Fruit fly (Drosophila melanogaster) whole organism, embryonic: Measurements from ENCODE around the gene Dnai2.

Experiments used
- Adf1 ChIP-seq: fragments of 200-800 bp; sonication (Bioruptor generic); IDR thresholded peaks from 2 replicates; pipeline ENCODE4 v1.3.6; 2022; ENCODE audit warnings: missing biosample characterization, missing genetic modification characterization
- Atf6 ChIP-seq: fragments of 200-800 bp; sonication (Bioruptor generic); IDR thresholded peaks from 2 replicates; pipeline ENCODE4 v1.3.6; 2022; ENCODE audit warnings: missing biosample characterization, missing genetic modification characterization
- CG1024 ChIP-seq: fragments of 200-800 bp; sonication (Bioruptor generic); IDR thresholded peaks from 2 replicates; pipeline ENCODE4 v1.3.6; 2022; ENCODE audit warnings: missing biosample characterization, missing genetic modification characterization
- CG10979 ChIP-seq: fragments of 200-800 bp; sonication (Bioruptor generic); optimal IDR thresholded peaks from 2 replicates; lab custom pipeline; 2018; ENCODE audit warnings: missing biosample characterization, mild to moderate bottlenecking, missing genetic modification characterization, moderate library complexity
- CG15601 ChIP-seq: fragments of 200-800 bp; sonication (Bioruptor generic); optimal IDR thresholded peaks from 3 replicates; lab custom pipeline; 2019; ENCODE audit warnings: missing biosample characterization, mild to moderate bottlenecking, missing genetic modification characterization, moderate library complexity
- CG1602 ChIP-seq: fragments of 200-800 bp; sonication (Bioruptor generic); optimal IDR thresholded peaks from 3 replicates; lab custom pipeline; 2016; ENCODE audit warnings: missing biosample characterization, missing genetic modification characterization
- CG17186 ChIP-seq: fragments of 200-800 bp; sonication (Bioruptor generic); optimal IDR thresholded peaks from 3 replicates; lab custom pipeline; 2017; ENCODE audit warnings: missing biosample characterization, missing genetic modification reagents, missing genetic modification characterization
- CG18476 ChIP-seq: fragments of 200-800 bp; sonication (Bioruptor generic); optimal IDR thresholded peaks from 2 replicates; lab custom pipeline; 2016; ENCODE audit warnings: missing biosample characterization, mild to moderate bottlenecking, missing genetic modification characterization
- CG18599 ChIP-seq: fragments of 200-800 bp; sonication (Bioruptor generic); optimal IDR thresholded peaks from 3 replicates; lab custom pipeline; 2017; ENCODE audit warnings: missing biosample characterization, missing genetic modification characterization, mild to moderate bottlenecking, moderate library complexity, missing genetic modification reagents
- CG2120 ChIP-seq: fragments of 200-800 bp; sonication (Bioruptor generic); optimal IDR thresholded peaks from 3 replicates; lab custom pipeline; 2016; ENCODE audit warnings: missing biosample characterization, missing genetic modification characterization
- CG30431 ChIP-seq: fragments of 200-800 bp; sonication (Bioruptor generic); optimal IDR thresholded peaks from 2 replicates; lab custom pipeline; 2017; ENCODE audit warnings: missing biosample characterization, missing genetic modification characterization
- CG32532 ChIP-seq: fragments of 200-800 bp; sonication (Bioruptor generic); IDR thresholded peaks from 2 replicates; pipeline ENCODE4 v1.3.6; 2022; ENCODE audit warnings: missing biosample characterization, missing genetic modification characterization
- CG32772 ChIP-seq: fragments of 200-800 bp; sonication (Bioruptor generic); IDR thresholded peaks from 2 replicates; pipeline ENCODE4 v1.3.6; 2022; ENCODE audit warnings: missing biosample characterization, missing genetic modification characterization
- CG33213 ChIP-seq: fragments of 200-800 bp; sonication (Bioruptor generic); optimal IDR thresholded peaks from 3 replicates; lab custom pipeline; 2016; ENCODE audit warnings: missing biosample characterization, missing genetic modification characterization
- CG5180 ChIP-seq: fragments of 200-800 bp; sonication (Bioruptor generic); optimal IDR thresholded peaks from 3 replicates; lab custom pipeline; 2017; ENCODE audit warnings: missing biosample characterization, missing genetic modification characterization, mild to moderate bottlenecking, moderate library complexity, missing genetic modification reagents
- CG6854 ChIP-seq: fragments of 200-800 bp; sonication (Bioruptor generic); optimal IDR thresholded peaks from 3 replicates; lab custom pipeline; 2017; ENCODE audit warnings: missing biosample characterization, mild to moderate bottlenecking, missing genetic modification characterization
- CG8290 ChIP-seq, 3 experiments: fragments of 200-800 bp; sonication (Bioruptor generic); optimal IDR thresholded peaks; 2 replicates each; lab custom pipeline; 2016 to 2019; ENCODE audit warnings: missing biosample characterization in 3 of 3, missing genetic modification characterization in 3 of 3, mild to moderate bottlenecking in 2 of 3, moderate library complexity in 1 of 3
- CG8359 ChIP-seq: fragments of 200-800 bp; sonication (Bioruptor generic); optimal IDR thresholded peaks from 2 replicates; lab custom pipeline; 2017; ENCODE audit warnings: missing biosample characterization, mild to moderate bottlenecking, missing genetic modification characterization, borderline replicate concordance
- CG9797 ChIP-seq: fragments of 200-800 bp; sonication (Bioruptor generic); optimal IDR thresholded peaks from 3 replicates; lab custom pipeline; 2018; ENCODE audit warnings: missing biosample characterization, mild to moderate bottlenecking, missing genetic modification characterization
- CHES-1-like ChIP-seq: fragments of 200-800 bp; sonication (Bioruptor generic); optimal IDR thresholded peaks from 2 replicates; lab custom pipeline; 2016; ENCODE audit warnings: missing biosample characterization, missing genetic modification characterization
- Dip2 ChIP-seq: fragments of 200-800 bp; sonication (Bioruptor generic); IDR thresholded peaks from 2 replicates; pipeline ENCODE4 v1.3.6; 2022; ENCODE audit warnings: missing biosample characterization, missing genetic modification characterization
- Dp ChIP-seq: fragments of 200-800 bp; sonication (Bioruptor generic); optimal IDR thresholded peaks from 2 replicates; lab custom pipeline; 2018; ENCODE audit warnings: missing biosample characterization, mild to moderate bottlenecking, missing genetic modification characterization, moderate library complexity
- Jarid2 ChIP-seq: fragments of 200-800 bp; sonication (Bioruptor generic); optimal IDR thresholded peaks from 3 replicates; lab custom pipeline; 2017; ENCODE audit warnings: mild to moderate bottlenecking, missing biosample characterization, missing genetic modification reagents, missing genetic modification characterization
- Nf-YA ChIP-seq: fragments of 200-800 bp; sonication (Bioruptor generic); IDR thresholded peaks from 2 replicates; pipeline ENCODE4 v1.3.6; 2022; ENCODE audit warnings: missing biosample characterization, missing genetic modification characterization
- Nf-YC ChIP-seq: fragments of 200-800 bp; optimal IDR thresholded peaks from 3 replicates; lab custom pipeline; 2019; ENCODE audit warnings: missing biosample characterization, mild to moderate bottlenecking, missing genetic modification characterization, moderate library complexity
- Oaz ChIP-seq: fragments of 200-800 bp; sonication (Bioruptor generic); IDR thresholded peaks from 2 replicates; pipeline ENCODE4 v1.3.6; 2022; ENCODE audit warnings: missing biosample characterization, missing genetic modification characterization
- Opbp ChIP-seq: fragments of 200-800 bp; sonication (Bioruptor generic); IDR thresholded peaks from 3 replicates; pipeline ENCODE4 v1.3.6; 2022; ENCODE audit warnings: missing biosample characterization, missing genetic modification characterization; ENCODE audit not compliant: partially characterized antibody
- Optix ChIP-seq: fragments of 200-800 bp; sonication (Bioruptor generic); IDR thresholded peaks from 3 replicates; pipeline ENCODE4 v1.3.6; 2022; ENCODE audit warnings: missing biosample characterization, missing genetic modification characterization
- Pdp1 ChIP-seq, 2 experiments: fragments of 200-800 bp; sonication (Bioruptor generic); optimal IDR thresholded peaks; 3 replicates each; lab custom pipeline; 2016; ENCODE audit warnings: missing biosample characterization in 2 of 2, missing genetic modification characterization in 2 of 2, mild to moderate bottlenecking in 1 of 2, moderate library complexity in 1 of 2
- Ravus ChIP-seq: fragments of 200-800 bp; sonication (Bioruptor generic); IDR thresholded peaks from 2 replicates; pipeline ENCODE4 v1.3.6; 2022; ENCODE audit warnings: missing biosample characterization, missing genetic modification characterization
- Sox100B ChIP-seq: fragments of 200-800 bp; sonication (Bioruptor generic); optimal IDR thresholded peaks from 3 replicates; lab custom pipeline; 2018; ENCODE audit warnings: missing biosample characterization, mild to moderate bottlenecking, missing genetic modification characterization
- Sry-β ChIP-seq: fragments of 200-800 bp; sonication (Bioruptor generic); optimal IDR thresholded peaks from 2 replicates; lab custom pipeline; 2018; ENCODE audit warnings: missing biosample characterization, mild to moderate bottlenecking, missing genetic modification characterization, moderate library complexity
- al ChIP-seq: fragments of 200-800 bp; sonication (Bioruptor generic); IDR thresholded peaks from 2 replicates; pipeline ENCODE4 v1.3.6; 2022; ENCODE audit warnings: missing biosample characterization, missing genetic modification characterization
- az2 ChIP-seq: fragments of 200-800 bp; sonication (Bioruptor generic); optimal IDR thresholded peaks from 3 replicates; lab custom pipeline; 2016; ENCODE audit warnings: missing biosample characterization, missing genetic modification characterization
- bigmax ChIP-seq: fragments of 200-800 bp; sonication (Bioruptor generic); optimal IDR thresholded peaks from 2 replicates; lab custom pipeline; 2018; ENCODE audit warnings: missing biosample characterization, mild to moderate bottlenecking, missing genetic modification characterization
- ewg ChIP-seq: fragments of 200-800 bp; sonication (Bioruptor generic); optimal IDR thresholded peaks from 3 replicates; lab custom pipeline; 2017; ENCODE audit warnings: mild to moderate bottlenecking, missing biosample characterization, missing genetic modification reagents, missing genetic modification characterization
- fu2 ChIP-seq: fragments of 200-800 bp; sonication (Bioruptor generic); optimal IDR thresholded peaks from 2 replicates; lab custom pipeline; 2016; ENCODE audit warnings: missing biosample characterization, missing genetic modification characterization
- gsb-n ChIP-seq: fragments of 200-800 bp; sonication (Bioruptor generic); optimal IDR thresholded peaks from 3 replicates; lab custom pipeline; 2018; ENCODE audit warnings: missing biosample characterization, mild to moderate bottlenecking, missing genetic modification characterization
- ham ChIP-seq: fragments of 200-800 bp; sonication (Bioruptor generic); IDR thresholded peaks from 2 replicates; pipeline ENCODE4 v1.3.6; 2022; ENCODE audit warnings: missing biosample characterization, missing genetic modification characterization
- jigr1 ChIP-seq: fragments of 200-800 bp; sonication (Bioruptor generic); IDR thresholded peaks from 3 replicates; pipeline ENCODE4 v1.3.6; 2022; ENCODE audit warnings: missing biosample characterization, missing genetic modification characterization
- lmd ChIP-seq: fragments of 200-800 bp; sonication (Bioruptor generic); IDR thresholded peaks from 2 replicates; pipeline ENCODE4 v1.3.6; 2022; ENCODE audit warnings: missing biosample characterization, missing genetic modification characterization
- lola ChIP-seq, 3 experiments: fragments of >200 bp in 2 of 3; fragments of 200-800 bp in 1 of 3; sonication (Bioruptor generic) in 1 of 3; optimal IDR thresholded peaks; 2 replicates each; lab custom pipeline; 2017 to 2019; ENCODE audit warnings: missing biosample characterization in 3 of 3, missing genetic modification characterization in 3 of 3, mild to moderate bottlenecking in 1 of 3, moderate library complexity in 1 of 3
- nau ChIP-seq: fragments of 200-800 bp; sonication (Bioruptor generic); optimal IDR thresholded peaks from 3 replicates; lab custom pipeline; 2017; ENCODE audit warnings: missing biosample characterization, mild to moderate bottlenecking, missing genetic modification characterization, missing genetic modification reagents
- org-1 ChIP-seq: fragments of 200-800 bp; sonication (Bioruptor generic); optimal IDR thresholded peaks from 2 replicates; lab custom pipeline; 2017; ENCODE audit warnings: missing biosample characterization, missing genetic modification characterization
- pita ChIP-seq: fragments of 200-800 bp; sonication (Bioruptor generic); optimal IDR thresholded peaks from 2 replicates; lab custom pipeline; 2017; ENCODE audit warnings: missing biosample characterization, mild to moderate bottlenecking, missing genetic modification characterization
- ro ChIP-seq: fragments of 200-800 bp; sonication (Bioruptor generic); IDR thresholded peaks from 2 replicates; pipeline ENCODE4 v1.3.6; 2022; ENCODE audit warnings: missing biosample characterization, missing genetic modification characterization
- sob ChIP-seq: fragments of 200-800 bp; sonication (Bioruptor generic); IDR thresholded peaks from 2 replicates; pipeline ENCODE4 v1.3.6; 2022; ENCODE audit warnings: missing biosample characterization, missing genetic modification characterization
- sqz ChIP-seq: fragments of 200-800 bp; sonication (Bioruptor generic); optimal IDR thresholded peaks from 3 replicates; lab custom pipeline; 2018; ENCODE audit warnings: missing biosample characterization, mild to moderate bottlenecking, missing genetic modification characterization
- tap ChIP-seq: fragments of 200-800 bp; optimal IDR thresholded peaks from 3 replicates; lab custom pipeline; 2019; ENCODE audit warnings: missing biosample characterization, mild to moderate bottlenecking, missing genetic modification characterization, moderate library complexity
- yki ChIP-seq: fragments of >200 bp; optimal IDR thresholded peaks from 3 replicates; lab custom pipeline; 2018

Dnai2 gene

dm6 chr3L:11648410-11648809, 50.7 kb downstream of the Dnai2 start, which contains the start of the genes RIOK1 and Polr3H (continued):
- TF ChIP-seq az2 (GFP tag; lab: Kevin White, UChicago) (peak; percentile 79), org-1 (GFP tag; lab: Kevin White, UChicago) (no peak), fu2 (GFP tag; lab: Kevin White, UChicago) (peak; percentile 66), CG5180 (GFP tag; lab: Kevin White, UChicago) (no peak), CHES-1-like (GFP tag; lab: Kevin White, UChicago) (peak; percentile 68), tap (tag; lab: Kevin White, UChicago) (no peak), CG32772 (GFP tag; lab: Robert Waterston, UW) (peak; percentile 34; the same call in 1 of the 2 replicates), CG6854 (no peak), Adf1 (GFP tag; lab: Robert Waterston, UW) (peak; percentile 41; the same call in 1 of the 2 replicates), CG2120 (GFP tag; lab: Kevin White, UChicago) (peak; percentile 89), bigmax (peak; percentile 1), CG8290 (GFP tag; optimal IDR thresholded peaks at IDR 0.05; lab: Kevin White, UChicago) (peak; percentile 31), CG8290 (tag; optimal IDR thresholded peaks at IDR 0.05; lab: Kevin White, UChicago) (no peak), lmd (GFP tag; lab: Robert Waterston, UW) (peak; percentile 64), CG17186 (peak; percentile 43), yki (no peak), Ravus (GFP tag; lab: Robert Waterston, UW) (no peak; the same call in 1 of the 2 replicates), Sry-β (peak; percentile 56), al (peak; percentile 68), Dip2 (GFP tag; lab: Robert Waterston, UW) (no peak), CG1602 (GFP tag; lab: Kevin White, UChicago) (peak; percentile 62), Nf-YA (GFP tag; lab: Robert Waterston, UW) (no peak), Nf-YC (no peak), Dp (peak; percentile 56), CG18599 (GFP tag; lab: Kevin White, UChicago) (no peak), Optix (GFP tag; lab: Robert Waterston, UW) (no peak; the same call in none of the 3 replicates), Sox100B (GFP tag; lab: Kevin White, UChicago) (no peak), ewg (GFP tag; lab: Kevin White, UChicago) (peak; percentile 34), jigr1 (GFP tag; lab: Robert Waterston, UW) (no peak), CG33213 (GFP tag; lab: Kevin White, UChicago) (peak; percentile 72), Pdp1 (GFP tag; optimal IDR thresholded peaks at IDR 0.05; lab: Kevin White, UChicago) (peak in 1 of 2 experiments; percentile 10), CG18476 (GFP tag; lab: Kevin White, UChicago) (peak; percentile 72), sob (peak; percentile 28; the same call in 1 of the 2 replicates), Jarid2 (GFP tag; lab: Kevin White, UChicago) (no peak), Atf6 (GFP tag; lab: Robert Waterston, UW) (peak; percentile 54; the same call in 1 of the 2 replicates), CG9797 (GFP tag; lab: Kevin White, UChicago) (peak; percentile 82), CG15601 (tag; lab: Kevin White, UChicago) (no peak), gsb-n (no peak), CG32532 (peak; percentile 78), pita (no peak), Opbp (GFP tag; lab: Robert Waterston, UW) (no peak), ro (no peak), sqz (GFP tag; lab: Kevin White, UChicago) (no peak), CG8359 (GFP tag; lab: Kevin White, UChicago) (no peak), Oaz (GFP tag; lab: Robert Waterston, UW) (peak; percentile 27; the same call in 1 of the 2 replicates), CG1024 (GFP tag; lab: Robert Waterston, UW) (0 out of 2 replicates have a peak, but pooled peaks have one; percentile 21), ham (GFP tag; lab: Robert Waterston, UW) (no peak), lola (GFP tag; optimal IDR thresholded peaks at IDR 0.05; lab: Kevin White, UChicago) (peak in 1 of 3 experiments; percentile 65), CG30431 (peak; percentile 33), CG10979 (peak; percentile 55), nau (no peak)
